Worm (Caenorhabditis elegans) whole organism, L2 larva: ENCODE measurements around the gene nhr-207.

Experiments used
- egl-27 ChIP-seq: sonication (generic microtip); optimal IDR thresholded peaks from 3 replicates; lab custom pipeline; 2017; ENCODE audit warnings: missing biosample characterization, missing genetic modification reagents, missing genetic modification characterization
- ztf-4 ChIP-seq: fragments of 150-350 bp; optimal IDR thresholded peaks from 2 replicates; lab custom pipeline; 2014; ENCODE audit warnings: missing biosample characterization, missing genetic modification characterization

DNA sequence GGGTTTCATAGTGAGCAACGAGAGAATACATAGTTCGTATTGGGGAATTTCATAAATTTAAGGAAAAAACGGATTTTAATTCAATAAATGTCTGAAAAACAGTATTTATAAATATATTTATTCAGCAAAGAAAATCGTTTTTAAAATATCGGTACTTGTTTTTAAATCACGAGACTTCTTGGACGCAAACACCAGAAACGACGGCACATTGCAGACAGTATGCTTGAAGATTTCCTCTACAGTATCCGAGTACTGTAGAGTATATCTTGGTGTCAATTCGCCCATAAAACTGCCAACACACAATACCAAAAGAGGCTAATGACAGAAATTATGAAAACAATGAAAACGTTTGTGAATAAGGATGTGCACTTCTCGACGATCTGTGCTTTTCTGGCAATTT lies 30.1 kb upstream of the nhr-207 start:
- TF ChIP-seq ztf-4 (tag; lab: Kevin White, UChicago) (no peak), egl-27 (tag; lab: Kevin White, UChicago) (no peak)
